Worm (Caenorhabditis elegans) whole organism, early embryonic: ENCODE measurements around the gene prx-5.

Source experiments
- B0310.2 ChIP-seq: sonication (generic microtip); optimal IDR thresholded peaks from 2 replicates; lab custom pipeline; 2016; ENCODE audit warnings: mild to moderate bottlenecking, missing genetic modification characterization, missing compliant biosample characterization
- F13C5.2 ChIP-seq: sonication (generic microtip); optimal IDR thresholded peaks from 2 replicates; lab custom pipeline; 2017; ENCODE audit warnings: mild to moderate bottlenecking, missing genetic modification characterization, inconsistent platforms, missing compliant biosample characterization
- aly-1 ChIP-seq: sonication (generic microtip); optimal IDR thresholded peaks from 2 replicates; lab custom pipeline; 2016; ENCODE audit warnings: missing genetic modification characterization, missing compliant biosample characterization
- ama-1 ChIP-seq: fragments of 150-350 bp; optimal IDR thresholded peaks from 2 replicates; lab custom pipeline; 2014
- ceh-13 ChIP-seq: fragments of 200-800 bp; sonication (Bioruptor generic); optimal IDR thresholded peaks from 2 replicates; lab custom pipeline; 2018; ENCODE audit warnings: mild to moderate bottlenecking, missing genetic modification characterization, missing compliant biosample characterization
- ceh-36 ChIP-seq: sonication (generic microtip); optimal IDR thresholded peaks from 2 replicates; lab custom pipeline; 2016; ENCODE audit warnings: missing genetic modification characterization, inconsistent platforms, missing compliant biosample characterization
- ets-7 ChIP-seq: sonication (generic microtip); optimal IDR thresholded peaks from 2 replicates; lab custom pipeline; 2016; ENCODE audit warnings: missing genotype, missing genetic modification characterization, missing compliant biosample characterization
- flt-1 ChIP-seq: fragments of 200-800 bp; sonication (Bioruptor generic); IDR thresholded peaks from 2 replicates; pipeline ENCODE4 v1.3.6; 2022; ENCODE audit warnings: missing genetic modification characterization, missing compliant biosample characterization
- hmbx-1 ChIP-seq: sonication (generic microtip); optimal IDR thresholded peaks from 2 replicates; lab custom pipeline; 2016; ENCODE audit warnings: mild to moderate bottlenecking, missing genetic modification characterization, missing compliant biosample characterization
- hmg-4 ChIP-seq: fragments of 200-800 bp; sonication (Bioruptor generic); optimal IDR thresholded peaks from 2 replicates; lab custom pipeline; 2018; ENCODE audit warnings: mild to moderate bottlenecking, missing genetic modification characterization, missing compliant biosample characterization
- hnd-1 ChIP-seq: sonication (generic microtip); optimal IDR thresholded peaks from 2 replicates; lab custom pipeline; 2016; ENCODE audit warnings: missing genetic modification characterization, missing compliant biosample characterization
- pes-1 ChIP-seq: fragments of 200-800 bp; sonication (Bioruptor generic); IDR thresholded peaks from 2 replicates; pipeline ENCODE4 v1.3.6; 2022; ENCODE audit warnings: missing genetic modification reagents, missing genetic modification characterization, missing compliant biosample characterization
- scrt-1 ChIP-seq: fragments of 200-800 bp; sonication (Bioruptor generic); IDR thresholded peaks from 2 replicates; pipeline ENCODE4 v1.3.6; 2022; ENCODE audit warnings: missing genetic modification characterization, missing compliant biosample characterization
- sea-1 ChIP-seq: fragments of 200-800 bp; sonication (Bioruptor generic); conservative IDR thresholded peaks from 2 replicates; pipeline ENCODE4 v1.3.6; 2022; ENCODE audit warnings: missing genetic modification characterization, missing compliant biosample characterization
- tbx-11 ChIP-seq: fragments of 200-800 bp; sonication (Bioruptor generic); IDR thresholded peaks from 2 replicates; pipeline ENCODE4 v1.3.6; 2022; ENCODE audit warnings: missing genetic modification characterization, missing compliant biosample characterization
- tbx-37 ChIP-seq: fragments of 200-800 bp; sonication (Bioruptor generic); conservative IDR thresholded peaks from 2 replicates; pipeline ENCODE4 v1.3.6; 2022; ENCODE audit warnings: missing genetic modification reagents, missing genetic modification characterization, missing compliant biosample characterization
- tra-4 ChIP-seq: sonication (generic microtip); optimal IDR thresholded peaks from 2 replicates; lab custom pipeline; 2017; ENCODE audit warnings: missing genetic modification characterization, missing compliant biosample characterization

Gene prx-5

ce11 chrII:8704413-8704874 lies at the start of gene prx-5:
prx-5 (plus strand) TSS chrII:8704824.
- no peak for TF ChIP-seq ama-1
- no peak for TF ChIP-seq B0310.2 (tag; lab: Kevin White, UChicago)
- TF ChIP-seq ceh-13 (GFP tag; lab: Kevin White, UChicago), result no peak
- no peak for TF ChIP-seq scrt-1
- no peak for TF ChIP-seq tbx-37 (GFP tag; lab: Robert Waterston, UW)
- no peak for TF ChIP-seq aly-1 (tag; lab: Kevin White, UChicago)
- no peak for TF ChIP-seq sea-1 (GFP tag; lab: Robert Waterston, UW)
- no peak for TF ChIP-seq pes-1 (GFP tag; lab: Robert Waterston, UW)

- no peak for TF ChIP-seq aly-1 (tag; lab: Kevin White, UChicago)
- no peak for TF ChIP-seq flt-1 (GFP tag; lab: Robert Waterston, UW)
- no peak for TF ChIP-seq hmbx-1 (tag; lab: Kevin White, UChicago)
- TF ChIP-seq pes-1 (GFP tag; lab: Robert Waterston, UW), result no peak
- TF ChIP-seq F13C5.2 (tag; lab: Kevin White, UChicago), result no peak
- no peak for TF ChIP-seq ceh-13 (GFP tag; lab: Kevin White, UChicago)
- TF ChIP-seq scrt-1, result no peak
- no peak for TF ChIP-seq ets-7 (tag; lab: Kevin White, UChicago)
- no peak for TF ChIP-seq hnd-1
Measured at ce11 chrII:8658835-8659234, 45.8 kb upstream of the prx-5 start, which contains the start of gene atg-10. atg-10 (plus strand) TSS chrII:8659135.

- TF ChIP-seq ceh-36 (tag; lab: Kevin White, UChicago) (no peak), hnd-1 (no peak), ceh-13 (GFP tag; lab: Kevin White, UChicago) (no peak)
Measured at ce11 chrII:8661539-8661938, 43.1 kb upstream of the prx-5 start, which contains the start of the genes piga-1 and eif-2Bepsilon. piga-1 (minus strand) TSS chrII:8661712. eif-2Bepsilon (plus strand) TSS chrII:8661869.

- TF ChIP-seq hmg-4 (GFP tag; lab: Kevin White, UChicago) (no peak), hmbx-1 (tag; lab: Kevin White, UChicago) (no peak), ceh-13 (GFP tag; lab: Kevin White, UChicago) (no peak), tra-4 (tag; lab: Kevin White, UChicago) (no peak), flt-1 (GFP tag; lab: Robert Waterston, UW) (no peak), B0310.2 (tag; lab: Kevin White, UChicago) (no peak), F13C5.2 (tag; lab: Kevin White, UChicago) (no peak), pes-1 (GFP tag; lab: Robert Waterston, UW) (no peak), hnd-1 (no peak), ets-7 (tag; lab: Kevin White, UChicago) (no peak), ceh-36 (tag; lab: Kevin White, UChicago) (no peak), tbx-37 (GFP tag; lab: Robert Waterston, UW) (no peak), ama-1 (no peak), scrt-1 (no peak)
Measured at ce11 chrII:8664533-8664932, 40.1 kb upstream of the prx-5 start, which contains the start of gene etc-1. etc-1 (plus strand) TSS chrII:8664833.

- no peak for TF ChIP-seq B0310.2 (tag; lab: Kevin White, UChicago)
- no peak for TF ChIP-seq tra-4 (tag; lab: Kevin White, UChicago)
- no peak for TF ChIP-seq hmg-4 (GFP tag; lab: Kevin White, UChicago)
- TF ChIP-seq ama-1, result no peak
- TF ChIP-seq tbx-37 (GFP tag; lab: Robert Waterston, UW), result no peak
- no peak for TF ChIP-seq hnd-1
- no peak for TF ChIP-seq tbx-11 (GFP tag; lab: Robert Waterston, UW)
- TF ChIP-seq aly-1 (tag; lab: Kevin White, UChicago), result no peak
- TF ChIP-seq flt-1 (GFP tag; lab: Robert Waterston, UW), result no peak
- TF ChIP-seq F13C5.2 (tag; lab: Kevin White, UChicago), result no peak
- TF ChIP-seq hmbx-1 (tag; lab: Kevin White, UChicago), result no peak
- TF ChIP-seq ceh-13 (GFP tag; lab: Kevin White, UChicago), result no peak
- TF ChIP-seq scrt-1, result no peak
- TF ChIP-seq ets-7 (tag; lab: Kevin White, UChicago), result no peak
- no peak for TF ChIP-seq pes-1 (GFP tag; lab: Robert Waterston, UW)
- no peak for TF ChIP-seq sea-1 (GFP tag; lab: Robert Waterston, UW)
- no peak for TF ChIP-seq ceh-36 (tag; lab: Kevin White, UChicago)
Measured at ce11 chrII:8668871-8669270, 35.8 kb upstream of the prx-5 start.

ce11 chrII:8670835-8671234 lies 33.8 kb upstream of the prx-5 start:
- TF ChIP-seq F13C5.2 (tag; lab: Kevin White, UChicago), result no peak
- no peak for TF ChIP-seq pes-1 (GFP tag; lab: Robert Waterston, UW)

ce11 chrII:8675369-8675768 lies 29.3 kb upstream of the prx-5 start:
- no peak for TF ChIP-seq hmbx-1 (tag; lab: Kevin White, UChicago)
- no peak for TF ChIP-seq hnd-1
- no peak for TF ChIP-seq tbx-11 (GFP tag; lab: Robert Waterston, UW)
- no peak for TF ChIP-seq tbx-37 (GFP tag; lab: Robert Waterston, UW)
- no peak for TF ChIP-seq hmg-4 (GFP tag; lab: Kevin White, UChicago)
- TF ChIP-seq flt-1 (GFP tag; lab: Robert Waterston, UW), result no peak
- TF ChIP-seq ama-1, result no peak
- TF ChIP-seq sea-1 (GFP tag; lab: Robert Waterston, UW), result no peak
- no peak for TF ChIP-seq B0310.2 (tag; lab: Kevin White, UChicago)
- TF ChIP-seq ceh-36 (tag; lab: Kevin White, UChicago), result no peak
- no peak for TF ChIP-seq pes-1 (GFP tag; lab: Robert Waterston, UW)
- no peak for TF ChIP-seq scrt-1
- no peak for TF ChIP-seq tra-4 (tag; lab: Kevin White, UChicago)
- no peak for TF ChIP-seq ets-7 (tag; lab: Kevin White, UChicago)
- no peak for TF ChIP-seq F13C5.2 (tag; lab: Kevin White, UChicago)
